Fruit fly (Drosophila melanogaster) whole organism, wandering third instar larva: ENCODE measurements around the gene HP1c.

ENCODE experiments used
- CG32264 ChIP-seq: fragments of 200-800 bp; sonication (Bioruptor generic); optimal IDR thresholded peaks from 2 replicates; lab custom pipeline; 2016; ENCODE audit warnings: missing biosample characterization, missing genetic modification characterization
- CG9705 ChIP-seq: fragments of 200-800 bp; sonication (Bioruptor generic); optimal IDR thresholded peaks from 2 replicates; lab custom pipeline; 2018; ENCODE audit warnings: missing biosample characterization, mild to moderate bottlenecking, missing genetic modification characterization
- CrebA ChIP-seq: fragments of 200-800 bp; sonication (Bioruptor generic); optimal IDR thresholded peaks from 2 replicates; lab custom pipeline; 2016; ENCODE audit warnings: missing biosample characterization, mild to moderate bottlenecking, missing genetic modification characterization, borderline replicate concordance
- GATAd ChIP-seq: sonication (Bioruptor generic); optimal IDR thresholded peaks from 2 replicates; lab custom pipeline; 2016; ENCODE audit warnings: missing biosample characterization, missing genetic modification characterization
- HLH106 ChIP-seq: fragments of 200-800 bp; optimal IDR thresholded peaks from 3 replicates; lab custom pipeline; 2019; ENCODE audit warnings: missing biosample characterization, mild to moderate bottlenecking, missing genetic modification characterization, moderate library complexity
- Hr78 ChIP-seq: fragments of >200 bp; optimal IDR thresholded peaks from 2 replicates; lab custom pipeline; 2017; ENCODE audit warnings: missing biosample characterization, missing genetic modification characterization
- Hr83 ChIP-seq: fragments of 200-300 bp; sonication (Bioruptor generic); optimal IDR thresholded peaks from 2 replicates; lab custom pipeline; 2016; ENCODE audit warnings: missing biosample characterization, mild to moderate bottlenecking, missing genetic modification characterization, moderate library complexity; ENCODE audit not compliant: poor library complexity, severe bottlenecking
- Jra ChIP-seq: sonication (Bioruptor generic); optimal IDR thresholded peaks from 2 replicates; lab custom pipeline; 2016; ENCODE audit warnings: missing biosample characterization, missing genetic modification characterization
- Mio ChIP-seq: sonication (Bioruptor generic); optimal IDR thresholded peaks from 2 replicates; lab custom pipeline; 2016; ENCODE audit warnings: missing biosample characterization, missing genetic modification characterization
- Myc ChIP-seq: fragments of >200 bp; optimal IDR thresholded peaks from 2 replicates; lab custom pipeline; 2017
- N ChIP-seq: fragments of >200 bp; optimal IDR thresholded peaks from 2 replicates; lab custom pipeline; 2018; ENCODE audit warnings: missing biosample characterization, missing external identifiers, missing genetic modification characterization
- OdsH ChIP-seq: fragments of 200-800 bp; sonication (Bioruptor generic); optimal IDR thresholded peaks from 2 replicates; lab custom pipeline; 2016; ENCODE audit warnings: missing biosample characterization, mild to moderate bottlenecking, missing genetic modification characterization
- Rel ChIP-seq, 2 experiments: fragments of 200-800 bp; sonication (Bioruptor generic) in 1 of 2; optimal IDR thresholded peaks; 2 replicates in 1 of 2; 3 replicates in 1 of 2; lab custom pipeline; 2016 to 2019; ENCODE audit warnings: mild to moderate bottlenecking in 2 of 2, missing biosample characterization in 2 of 2, missing genetic modification characterization in 2 of 2, moderate library complexity in 1 of 2
- Sp1 ChIP-seq: fragments of 200-800 bp; sonication (Bioruptor generic); optimal IDR thresholded peaks from 3 replicates; lab custom pipeline; 2019; ENCODE audit warnings: missing biosample characterization, mild to moderate bottlenecking, missing genetic modification characterization, moderate library complexity
- br ChIP-seq: fragments of 200-800 bp; sonication (Bioruptor generic); optimal IDR thresholded peaks from 2 replicates; lab custom pipeline; 2016; ENCODE audit warnings: missing biosample characterization, missing genetic modification characterization
- dl ChIP-seq, 2 experiments: fragments of 175-275, 200-275 bp in 1 of 2; fragments of 200-275 bp in 1 of 2; sonication (Bioruptor generic); optimal IDR thresholded peaks; lab custom pipeline; 2018; ENCODE audit warnings: mild to moderate bottlenecking in 2 of 2, missing biosample characterization in 2 of 2, missing genetic modification characterization in 2 of 2, moderate library complexity in 2 of 2; ENCODE audit not compliant: partially characterized antibody in 2 of 2, insufficient read depth in 1 of 2
- dmrt93B ChIP-seq: fragments of 200-800 bp; sonication (Bioruptor generic); optimal IDR thresholded peaks from 2 replicates; lab custom pipeline; 2018; ENCODE audit warnings: missing biosample characterization, mild to moderate bottlenecking, missing genetic modification characterization
- dsf ChIP-seq: sonication (Bioruptor generic); optimal IDR thresholded peaks from 2 replicates; lab custom pipeline; 2016; ENCODE audit warnings: missing biosample characterization, missing genetic modification characterization, borderline replicate concordance
- ey ChIP-seq: fragments of 200-800 bp; sonication (Bioruptor generic); optimal IDR thresholded peaks from 2 replicates; lab custom pipeline; 2016; ENCODE audit warnings: missing biosample characterization, missing genetic modification characterization
- foxo ChIP-seq, 2 experiments: fragments of 200-800 bp; sonication (Bioruptor generic); optimal IDR thresholded peaks; 2 replicates in 1 of 2; 3 replicates in 1 of 2; lab custom pipeline; 2016 to 2017; ENCODE audit warnings: missing biosample characterization in 2 of 2, missing genetic modification characterization in 2 of 2
- fru ChIP-seq: fragments of 200-800 bp; sonication (Bioruptor generic); optimal IDR thresholded peaks from 3 replicates; lab custom pipeline; 2016; ENCODE audit warnings: missing biosample characterization, mild to moderate bottlenecking, missing genetic modification characterization
- h ChIP-seq: fragments of 200-800 bp; sonication (Bioruptor generic); optimal IDR thresholded peaks from 3 replicates; lab custom pipeline; 2016; ENCODE audit warnings: missing biosample characterization, mild to moderate bottlenecking, missing genetic modification characterization
- jim ChIP-seq: fragments of 175-275, 200-325 bp; sonication (Bioruptor generic); optimal IDR thresholded peaks from 2 replicates; lab custom pipeline; 2016; ENCODE audit warnings: missing biosample characterization, mild to moderate bottlenecking, missing genetic modification characterization
- lola ChIP-seq: fragments of >200 bp; optimal IDR thresholded peaks from 2 replicates; lab custom pipeline; 2017; ENCODE audit warnings: missing biosample characterization, missing genetic modification characterization
- pan ChIP-seq: fragments of >200 bp; optimal IDR thresholded peaks from 2 replicates; lab custom pipeline; 2017
- psq ChIP-seq: fragments of 200-800 bp; sonication (Bioruptor generic); optimal IDR thresholded peaks from 3 replicates; lab custom pipeline; 2017; ENCODE audit warnings: missing biosample characterization, mild to moderate bottlenecking, missing genetic modification characterization, moderate library complexity
- rgr ChIP-seq: fragments of 200-800 bp; sonication (Bioruptor generic); optimal IDR thresholded peaks from 3 replicates; lab custom pipeline; 2016; ENCODE audit warnings: missing biosample characterization, mild to moderate bottlenecking, missing genetic modification characterization
- sage ChIP-seq: fragments of 200-800 bp; sonication (Bioruptor generic); optimal IDR thresholded peaks from 2 replicates; lab custom pipeline; 2016; ENCODE audit warnings: missing biosample characterization, mild to moderate bottlenecking, missing genetic modification characterization
- sv ChIP-seq: fragments of 200-800 bp; sonication (Bioruptor generic); optimal IDR thresholded peaks from 3 replicates; lab custom pipeline; 2016; ENCODE audit warnings: missing biosample characterization, missing genetic modification characterization
- tai ChIP-seq: sonication (Bioruptor generic); optimal IDR thresholded peaks from 2 replicates; lab custom pipeline; 2016; ENCODE audit warnings: missing biosample characterization, missing genetic modification characterization
- usp ChIP-seq: fragments of >200 bp; optimal IDR thresholded peaks from 2 replicates; lab custom pipeline; 2017; ENCODE audit warnings: missing biosample characterization, missing genetic modification characterization
- woc ChIP-seq: sonication (Bioruptor generic); optimal IDR thresholded peaks from 2 replicates; lab custom pipeline; 2016; ENCODE audit warnings: missing biosample characterization, mild to moderate bottlenecking, missing genetic modification characterization

The HP1c gene

dm6 chr3R:22753895-22754774 lies 8.7 kb downstream of the HP1c start (continued):
- TF ChIP-seq Jra (no peak), GATAd (GFP tag; lab: Kevin White, UChicago) (no peak), lola (GFP tag; lab: Kevin White, UChicago) (no peak)

dm6 chr3R:22755187-22755777 lies 9.9 kb downstream of the HP1c start:
- TF ChIP-seq dl (GFP tag; optimal IDR thresholded peaks at IDR 0.05; lab: Kevin White, UChicago; ENCODE audit: insufficient read depth in 1 of 2, partially characterized antibody in 2 of 2) (peak in 1 of 2 experiments; percentile 8), CG32264 (no peak)

- TF ChIP-seq sage (GFP tag; lab: Kevin White, UChicago): no peak
- TF ChIP-seq Myc (lab: Kevin White, UChicago): no peak
- no peak for TF ChIP-seq Rel (GFP tag; optimal IDR thresholded peaks at IDR 0.05; lab: Kevin White, UChicago)
- TF ChIP-seq Rel (tag; optimal IDR thresholded peaks at IDR 0.05; lab: Kevin White, UChicago): peak; percentile 51
Measured at dm6 chr3R:22756289-22756688, 10.9 kb downstream of the HP1c start.

dm6 chr3R:22757117-22757516 lies 11.7 kb downstream of the HP1c start:
- TF ChIP-seq Mio (GFP tag; lab: Kevin White, UChicago) (no peak), usp (GFP tag; lab: Kevin White, UChicago) (no peak), Rel (GFP tag; optimal IDR thresholded peaks at IDR 0.05; lab: Kevin White, UChicago) (no peak), Rel (tag; optimal IDR thresholded peaks at IDR 0.05; lab: Kevin White, UChicago) (no peak), dl (GFP tag; optimal IDR thresholded peaks at IDR 0.05; lab: Kevin White, UChicago; ENCODE audit: insufficient read depth in 1 of 2, partially characterized antibody in 2 of 2) (no peak), CG32264 (no peak), tai (GFP tag; lab: Kevin White, UChicago) (no peak), h (GFP tag; lab: Kevin White, UChicago) (no peak)
- TF ChIP-seq, all 38 proteins: peak for 0

dm6 chr3R:22760988-22761387 lies 15.6 kb downstream of the HP1c start, which contains the start of gene Nepl13:
Gene Nepl13 (minus strand): TSS chr3R:22761076.
- TF ChIP-seq dsf (GFP tag; lab: Kevin White, UChicago) (no peak), psq (GFP tag; lab: Kevin White, UChicago) (no peak), CG32264 (no peak), rgr (GFP tag; lab: Kevin White, UChicago) (no peak), h (GFP tag; lab: Kevin White, UChicago) (no peak), Mio (GFP tag; lab: Kevin White, UChicago) (no peak), GATAd (GFP tag; lab: Kevin White, UChicago) (no peak), HLH106 (tag; lab: Kevin White, UChicago) (no peak), ey (no peak), br (GFP tag; lab: Kevin White, UChicago) (no peak), pan (lab: Kevin White, UChicago) (no peak), Myc (lab: Kevin White, UChicago) (no peak), Hr78 (GFP tag; lab: Kevin White, UChicago) (no peak), usp (GFP tag; lab: Kevin White, UChicago) (no peak), fru (GFP tag; lab: Kevin White, UChicago) (no peak), woc (GFP tag; lab: Kevin White, UChicago) (no peak), dmrt93B (no peak)

dm6 chr3R:22763587-22763986 lies 18.2 kb downstream of the HP1c start, which contains the start of gene Nepl14:
Gene Nepl14 (minus strand): TSS chr3R:22763711.
- TF ChIP-seq Hr83 (GFP tag; lab: Kevin White, UChicago) (no peak), CrebA (GFP tag; lab: Kevin White, UChicago) (no peak), fru (GFP tag; lab: Kevin White, UChicago) (no peak), usp (GFP tag; lab: Kevin White, UChicago) (no peak), Sp1 (GFP tag; lab: Kevin White, UChicago) (no peak), sv (GFP tag; lab: Kevin White, UChicago) (no peak), HLH106 (tag; lab: Kevin White, UChicago) (no peak), dmrt93B (no peak), sage (GFP tag; lab: Kevin White, UChicago) (no peak), jim (GFP tag; lab: Kevin White, UChicago) (no peak), GATAd (GFP tag; lab: Kevin White, UChicago) (no peak), Mio (GFP tag; lab: Kevin White, UChicago) (no peak), N (GFP tag; lab: Kevin White, UChicago) (no peak), pan (lab: Kevin White, UChicago) (no peak), foxo (GFP tag; optimal IDR thresholded peaks at IDR 0.05; lab: Kevin White, UChicago) (no peak), CG9705 (GFP tag; lab: Kevin White, UChicago) (no peak), dl (GFP tag; optimal IDR thresholded peaks at IDR 0.05; lab: Kevin White, UChicago; ENCODE audit: insufficient read depth in 1 of 2, partially characterized antibody in 2 of 2) (no peak), OdsH (GFP tag; lab: Kevin White, UChicago) (no peak)
